Worm (Caenorhabditis elegans) whole organism, young adult: ENCODE data around the gene tbc-6.

Experiments
- B0019.2 ChIP-seq: fragments of 200-800 bp; sonication (Bioruptor generic); conservative IDR thresholded peaks from 2 replicates; pipeline ENCODE4 v1.3.6; 2022; ENCODE audit warnings: missing genetic modification reagents, missing genetic modification characterization, missing compliant biosample characterization
- F52B5.7 ChIP-seq: sonication (generic microtip); optimal IDR thresholded peaks from 2 replicates; lab custom pipeline; 2016; ENCODE audit warnings: mild to moderate bottlenecking, missing genetic modification characterization, missing compliant biosample characterization
- F57A8.1 ChIP-seq: fragments of 200-800 bp; sonication (Bioruptor generic); optimal IDR thresholded peaks from 2 replicates; lab custom pipeline; 2018; ENCODE audit warnings: mild to moderate bottlenecking, missing genetic modification characterization, moderate library complexity, missing compliant biosample characterization
- K12H6.12 ChIP-seq: fragments of 200-800 bp; sonication (Bioruptor generic); optimal IDR thresholded peaks from 2 replicates; lab custom pipeline; 2018; ENCODE audit warnings: mild to moderate bottlenecking, missing genetic modification characterization, missing compliant biosample characterization
- Y56A3A.18 ChIP-seq: fragments of 200-800 bp; sonication (Bioruptor generic); IDR thresholded peaks from 2 replicates; pipeline ENCODE4 v1.3.6; 2022; ENCODE audit warnings: missing genetic modification reagents, missing genetic modification characterization, missing compliant biosample characterization
- Y79H2A.3 ChIP-seq: fragments of 200-800 bp; sonication (Bioruptor generic); conservative IDR thresholded peaks from 2 replicates; pipeline ENCODE4 v1.3.6; 2022; ENCODE audit warnings: missing genetic modification reagents, missing genetic modification characterization, missing compliant biosample characterization
- ama-1 ChIP-seq, 3 experiments: fragments of 150-350 bp in 1 of 3; sonication (generic microtip) in 2 of 3; optimal IDR thresholded peaks; 2 replicates each; lab custom pipeline; 2014 to 2018; ENCODE audit warnings: missing biosample characterization in 2 of 3, missing genetic modification characterization in 2 of 3, missing genetic modification reagents in 2 of 3
- aptf-3 ChIP-seq: fragments of 200-800 bp; sonication (Bioruptor generic); IDR thresholded peaks from 2 replicates; pipeline ENCODE4 v1.3.6; 2022; ENCODE audit warnings: missing genetic modification characterization, missing compliant biosample characterization
- attf-5 ChIP-seq: fragments of 200-800 bp; sonication (Bioruptor generic); optimal IDR thresholded peaks from 2 replicates; lab custom pipeline; 2018; ENCODE audit warnings: mild to moderate bottlenecking, missing genetic modification characterization, missing compliant biosample characterization
- bed-1 ChIP-seq: fragments of 200-800 bp; sonication (Bioruptor generic); IDR thresholded peaks from 2 replicates; pipeline ENCODE4 v1.3.6; 2022; ENCODE audit warnings: missing genetic modification reagents, missing genetic modification characterization, missing compliant biosample characterization
- bed-2 ChIP-seq: fragments of 200-800 bp; sonication (Bioruptor generic); IDR thresholded peaks from 2 replicates; pipeline ENCODE4 v1.3.6; 2022; ENCODE audit warnings: missing genetic modification reagents, missing genetic modification characterization, missing compliant biosample characterization
- ccch-3 ChIP-seq: fragments of 200-800 bp; sonication (Bioruptor generic); optimal IDR thresholded peaks from 2 replicates; lab custom pipeline; 2018; ENCODE audit warnings: mild to moderate bottlenecking, missing genetic modification characterization, missing compliant biosample characterization
- cebp-1 ChIP-seq, 2 experiments: fragments of 200-800 bp in 1 of 2; sonication (Bioruptor generic) in 1 of 2; sonication (generic microtip) in 1 of 2; IDR thresholded peaks in 1 of 2; optimal IDR thresholded peaks in 1 of 2; 2 replicates each; pipeline versions ENCODE4 v1.3.6 to Lab custom; 2017 to 2022; ENCODE audit warnings: missing compliant biosample characterization in 2 of 2, missing genetic modification characterization in 2 of 2, mild to moderate bottlenecking in 1 of 2, missing genetic modification reagents in 1 of 2, moderate library complexity in 1 of 2
- ceh-27 ChIP-seq: fragments of 200-800 bp; sonication (Bioruptor generic); optimal IDR thresholded peaks from 2 replicates; lab custom pipeline; 2018; ENCODE audit warnings: mild to moderate bottlenecking, missing genetic modification characterization, moderate library complexity, missing compliant biosample characterization
- ceh-58 ChIP-seq: fragments of 200-800 bp; sonication (Bioruptor generic); IDR thresholded peaks from 2 replicates; pipeline ENCODE4 v1.3.6; 2022; ENCODE audit warnings: missing genetic modification characterization, missing compliant biosample characterization
- die-1 ChIP-seq: sonication (generic microtip); optimal IDR thresholded peaks from 2 replicates; lab custom pipeline; 2016; ENCODE audit warnings: missing genotype, mild to moderate bottlenecking, missing genetic modification characterization, missing compliant biosample characterization
- dox-1 ChIP-seq: fragments of 200-800 bp; sonication (Bioruptor generic); IDR thresholded peaks from 2 replicates; pipeline ENCODE4 v1.3.6; 2022; ENCODE audit warnings: missing genetic modification reagents, missing genetic modification characterization, missing compliant biosample characterization
- egrh-3 ChIP-seq: fragments of 200-800 bp; sonication (Bioruptor generic); IDR thresholded peaks from 2 replicates; pipeline ENCODE4 v1.3.6; 2022; ENCODE audit warnings: missing genetic modification reagents, missing genetic modification characterization, missing compliant biosample characterization
- hmg-1.2 ChIP-seq: fragments of 200-800 bp; sonication (Bioruptor generic); IDR thresholded peaks from 2 replicates; pipeline ENCODE4 v1.3.6; 2022; ENCODE audit warnings: missing genetic modification reagents, missing genetic modification characterization, missing compliant biosample characterization
- lin-35 ChIP-seq, 3 experiments: fragments of 150-350 bp in 2 of 3; sonication (generic microtip) in 1 of 3; optimal IDR thresholded peaks; 2 replicates each; lab custom pipeline; 2014 to 2018; ENCODE audit warnings: missing biosample characterization in 3 of 3, missing genetic modification characterization in 3 of 3, missing genetic modification reagents in 3 of 3
- lin-40 ChIP-seq: sonication (generic microtip); optimal IDR thresholded peaks from 2 replicates; lab custom pipeline; 2016; ENCODE audit warnings: missing genetic modification characterization, mild to moderate bottlenecking, missing compliant biosample characterization, missing genotype, missing genetic modification reagents
- lir-1 ChIP-seq: fragments of 200-800 bp; sonication (Bioruptor generic); conservative IDR thresholded peaks from 2 replicates; pipeline ENCODE4 v1.3.6; 2022; ENCODE audit warnings: missing genetic modification reagents, missing genetic modification characterization, missing compliant biosample characterization
- lsy-27 ChIP-seq: sonication (generic microtip); optimal IDR thresholded peaks from 2 replicates; lab custom pipeline; 2017; ENCODE audit warnings: missing genetic modification characterization, mild to moderate bottlenecking, missing compliant biosample characterization, antibody characterized with exemption, missing genotype, borderline replicate concordance; ENCODE audit not compliant: insufficient read depth
- mes-4 ChIP-seq: sonication (generic microtip); optimal IDR thresholded peaks from 2 replicates; lab custom pipeline; 2016; ENCODE audit warnings: missing genotype, missing genetic modification characterization, missing compliant biosample characterization
- nfyb-1 ChIP-seq: fragments of 200-800 bp; sonication (Bioruptor generic); IDR thresholded peaks from 2 replicates; pipeline ENCODE4 v1.3.6; 2022; ENCODE audit warnings: missing genetic modification reagents, missing genetic modification characterization, missing compliant biosample characterization
- nhr-80 ChIP-seq: sonication (generic microtip); optimal IDR thresholded peaks from 2 replicates; lab custom pipeline; 2016; ENCODE audit warnings: missing genetic modification characterization, missing compliant biosample characterization
- nhr-90 ChIP-seq: sonication (generic microtip); optimal IDR thresholded peaks from 2 replicates; lab custom pipeline; 2016; ENCODE audit warnings: missing genotype, mild to moderate bottlenecking, missing genetic modification characterization, missing compliant biosample characterization
- sdz-38 ChIP-seq: sonication (generic microtip); optimal IDR thresholded peaks from 2 replicates; lab custom pipeline; 2016; ENCODE audit warnings: missing genotype, missing genetic modification characterization, missing compliant biosample characterization
- snpc-4 ChIP-seq, 5 experiments: fragments of 150-350 bp in 1 of 5; sonication (generic microtip) in 4 of 5; optimal IDR thresholded peaks; 2 replicates each; lab custom pipeline; 2014 to 2018; ENCODE audit warnings: missing genetic modification characterization in 5 of 5, missing biosample characterization in 3 of 5, antibody characterized with exemption in 2 of 5, mild to moderate bottlenecking in 2 of 5, missing compliant biosample characterization in 2 of 5, missing genotype in 2 of 5, moderate library complexity in 2 of 5, missing genetic modification reagents in 1 of 5
- somi-1 ChIP-seq: fragments of 200-800 bp; sonication (Bioruptor generic); optimal IDR thresholded peaks from 2 replicates; lab custom pipeline; 2018; ENCODE audit warnings: mild to moderate bottlenecking, missing genetic modification characterization, missing compliant biosample characterization
- tlf-1 ChIP-seq: fragments of 200-800 bp; sonication (Bioruptor generic); optimal IDR thresholded peaks from 2 replicates; lab custom pipeline; 2018; ENCODE audit warnings: mild to moderate bottlenecking, missing genetic modification characterization, missing compliant biosample characterization
- unc-130 ChIP-seq: sonication (generic microtip); optimal IDR thresholded peaks from 2 replicates; lab custom pipeline; 2016; ENCODE audit warnings: missing genetic modification reagents, missing genetic modification characterization, missing compliant biosample characterization
- xnd-1 ChIP-seq: sonication (generic microtip); optimal IDR thresholded peaks from 2 replicates; lab custom pipeline; 2016; ENCODE audit warnings: missing genotype, missing genetic modification reagents, missing genetic modification characterization, missing compliant biosample characterization
- zfh-2 ChIP-seq: fragments of 200-800 bp; sonication (Bioruptor generic); conservative IDR thresholded peaks from 2 replicates; pipeline ENCODE4 v1.3.6; 2022; ENCODE audit warnings: missing genetic modification reagents, missing genetic modification characterization, missing compliant biosample characterization
- ztf-18 ChIP-seq: sonication (generic microtip); optimal IDR thresholded peaks from 2 replicates; lab custom pipeline; 2016; ENCODE audit warnings: missing genotype, mild to moderate bottlenecking, missing genetic modification characterization, missing compliant biosample characterization
- ztf-25 ChIP-seq: fragments of 200-800 bp; sonication (Bioruptor generic); IDR thresholded peaks from 2 replicates; pipeline ENCODE4 v1.3.6; 2022; ENCODE audit warnings: missing genetic modification reagents, missing genetic modification characterization, missing compliant biosample characterization
- ztf-26 ChIP-seq: sonication (generic microtip); optimal IDR thresholded peaks from 2 replicates; lab custom pipeline; 2017; ENCODE audit warnings: missing genetic modification characterization, missing compliant biosample characterization

The tbc-6 gene

DNA sequence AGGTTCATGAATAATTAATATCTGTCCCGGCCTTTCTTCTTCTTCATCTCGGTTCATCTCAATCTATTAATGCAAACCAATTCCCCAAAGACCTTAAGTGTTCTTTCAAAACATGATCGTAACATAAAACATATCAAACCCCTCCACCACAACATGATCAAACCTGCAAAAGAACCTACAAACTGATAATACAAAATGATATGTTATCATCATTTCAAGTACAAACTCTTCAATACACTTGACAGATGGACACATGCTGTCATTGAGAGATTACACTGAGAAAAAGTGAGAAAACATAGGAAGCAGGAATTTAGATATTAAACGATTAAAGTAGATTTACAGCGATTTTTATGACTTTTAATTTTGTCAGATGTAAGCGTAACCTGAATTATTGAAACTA is 23.4 kb upstream of the tbc-6 start:
- TF ChIP-seq lir-1 (no peak), B0019.2 (GFP tag; lab: Robert Waterston, UW) (no peak), ztf-26 (tag; lab: Kevin White, UChicago) (no peak), nhr-80 (tag; lab: Kevin White, UChicago) (peak; percentile 74)
- TF ChIP-seq, all 124 proteins: peak for 1

DNA sequence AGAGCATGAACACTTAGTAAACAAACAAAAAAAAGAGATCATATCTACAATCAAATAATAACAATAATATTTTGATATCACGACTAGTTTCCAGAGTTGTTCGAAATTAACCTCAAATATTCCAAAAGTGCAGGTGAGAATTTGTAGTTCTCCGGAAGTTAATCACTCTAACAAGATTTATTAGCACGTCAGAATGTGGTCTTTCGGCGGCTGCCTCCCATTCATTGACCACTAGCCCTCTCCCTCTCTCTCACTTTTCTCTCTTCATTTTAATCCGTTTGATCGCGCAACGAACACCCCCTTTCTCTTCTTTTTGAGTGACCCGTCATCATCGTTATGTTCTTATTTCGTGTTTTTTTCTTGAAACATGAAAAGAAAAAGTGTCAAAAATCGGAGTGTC is 22.2 kb upstream of the tbc-6 start:
- TF ChIP-seq ccch-3 (GFP tag; lab: Kevin White, UChicago) (no peak), die-1 (tag; lab: Kevin White, UChicago) (peak; percentile 9), nhr-80 (tag; lab: Kevin White, UChicago) (peak; percentile 52), Y79H2A.3 (GFP tag; lab: Robert Waterston, UW) (no peak)

DNA sequence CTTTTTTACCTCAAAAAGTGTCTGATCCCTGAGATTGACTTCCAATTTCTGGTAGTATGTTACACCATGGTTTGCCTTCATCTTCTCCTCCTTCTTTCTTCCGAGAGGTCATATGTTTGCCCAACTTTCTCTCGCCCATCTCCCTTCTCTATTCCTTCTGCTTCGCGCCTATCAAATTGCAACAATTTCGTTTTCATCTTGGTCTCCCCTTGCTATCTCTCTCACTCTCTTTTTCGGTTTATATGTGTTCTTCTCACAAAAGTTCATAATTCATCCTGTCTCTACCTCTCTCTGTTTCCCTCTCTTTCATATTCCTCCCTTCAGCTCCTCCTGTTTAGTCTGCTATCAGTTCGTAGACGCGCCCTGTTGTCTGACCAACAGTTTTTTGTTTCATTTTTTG is 21.2 kb upstream of the tbc-6 start:
- TF ChIP-seq cebp-1 (GFP tag; IDR thresholded peaks at IDR 0.05; lab: Robert Waterston, UW) (no peak), cebp-1 (tag; optimal IDR thresholded peaks at IDR 0.05; lab: Kevin White, UChicago) (peak; percentile 46), zfh-2 (GFP tag; lab: Robert Waterston, UW) (peak; percentile 31; the same call in 1 of the 2 replicates), ceh-27 (no peak), nhr-80 (tag; lab: Kevin White, UChicago) (peak; percentile 76), ztf-18 (tag; lab: Kevin White, UChicago) (no peak), nfyb-1 (GFP tag; lab: Robert Waterston, UW) (0 out of 2 replicates have a peak, but pooled peaks have one; percentile 48), F57A8.1 (GFP tag; lab: Kevin White, UChicago) (no peak), dox-1 (peak; percentile 59)

DNA sequence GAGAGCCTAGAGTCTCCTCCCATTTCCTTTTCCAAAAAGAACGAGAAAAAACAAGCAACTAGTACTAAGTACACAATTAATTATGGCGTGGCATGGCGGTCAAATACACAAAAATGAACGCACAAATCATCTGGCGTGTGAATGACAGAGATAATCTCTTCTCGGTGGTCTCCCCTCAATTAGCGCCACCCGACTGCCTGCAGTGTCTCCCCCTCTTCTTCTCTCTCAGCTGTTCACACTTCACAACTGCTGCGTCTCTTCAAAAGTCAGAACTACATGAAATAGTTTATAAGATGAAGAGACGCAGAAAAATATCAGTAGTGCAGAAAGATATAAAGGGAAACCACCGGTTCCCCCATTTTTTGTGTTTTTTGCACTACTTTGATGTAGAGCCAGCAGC is 20.5 kb upstream of the tbc-6 start:
- no peak for TF ChIP-seq ztf-25 (GFP tag; lab: Robert Waterston, UW)
- TF ChIP-seq K12H6.12, result peak; percentile 21
- TF ChIP-seq unc-130 (GFP tag; lab: Kevin White, UChicago), result no peak
- no peak for TF ChIP-seq xnd-1 (tag; lab: Kevin White, UChicago)
- peak; percentile 61 for TF ChIP-seq zfh-2 (GFP tag; lab: Robert Waterston, UW)
- TF ChIP-seq somi-1 (GFP tag; lab: Kevin White, UChicago), result peak; percentile 75
- peak; percentile 37; the same call in 1 of the 2 replicates for TF ChIP-seq dox-1
- peak; percentile 74 for TF ChIP-seq hmg-1.2 (GFP tag; lab: Robert Waterston, UW)
- no peak for TF ChIP-seq cebp-1 (GFP tag; IDR thresholded peaks at IDR 0.05; lab: Robert Waterston, UW)
- TF ChIP-seq cebp-1 (tag; optimal IDR thresholded peaks at IDR 0.05; lab: Kevin White, UChicago), result peak; percentile 27
- TF ChIP-seq snpc-4 (GFP tag; optimal IDR thresholded peaks at IDR 0.05; lab: Kevin White, UChicago), result no peak
- peak in 1 of 4 experiments; percentile 41 for TF ChIP-seq snpc-4 (tag; optimal IDR thresholded peaks at IDR 0.05; lab: Kevin White, UChicago)
- TF ChIP-seq egrh-3 (GFP tag; lab: Robert Waterston, UW), result peak; percentile 32; the same call in 1 of the 2 replicates

DNA sequence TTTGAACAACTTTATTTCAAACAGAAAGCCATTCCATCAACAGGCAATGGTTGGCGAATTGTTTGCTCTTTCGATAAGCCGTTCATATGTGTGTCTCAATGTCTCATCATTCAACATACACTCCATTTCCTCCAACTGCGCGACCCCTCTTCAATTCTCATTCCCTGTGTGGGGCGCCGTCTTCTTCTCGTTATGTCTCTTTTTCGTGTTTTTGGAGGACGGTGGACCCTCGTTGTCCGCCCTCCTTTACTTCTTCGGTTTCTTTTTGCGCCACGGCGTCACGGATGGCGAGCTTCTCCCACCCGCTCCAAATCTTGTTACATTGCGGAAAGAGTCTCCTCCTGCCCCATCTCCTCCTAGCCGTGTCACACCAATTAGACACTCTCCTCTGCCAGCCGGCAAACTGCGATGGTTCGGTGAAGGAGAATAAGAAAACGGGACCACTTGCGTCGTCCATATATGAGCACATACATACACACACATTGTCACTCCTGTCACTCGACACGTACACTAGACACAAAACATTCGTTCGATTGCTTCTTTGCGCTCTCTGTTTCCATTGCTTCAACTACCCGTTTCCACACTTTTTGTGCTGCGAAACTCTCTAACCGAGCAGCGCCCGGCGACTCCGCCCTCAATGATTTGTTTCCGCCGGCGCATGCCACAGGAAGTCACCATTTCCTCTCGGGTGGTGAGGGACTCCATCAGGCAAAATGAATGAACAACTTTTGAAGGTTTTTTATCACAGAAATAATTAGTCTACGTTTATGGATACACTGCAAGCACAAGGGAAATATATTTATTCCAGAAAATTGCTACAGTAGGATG is 19.6 kb upstream of the tbc-6 start:
- TF ChIP-seq F52B5.7 (tag; lab: Kevin White, UChicago) (no peak), ceh-58 (GFP tag; lab: Robert Waterston, UW) (no peak), Y56A3A.18 (GFP tag; lab: Robert Waterston, UW) (no peak), tlf-1 (GFP tag; lab: Kevin White, UChicago) (no peak), lsy-27 (tag; lab: Kevin White, UChicago) (no peak), die-1 (tag; lab: Kevin White, UChicago) (no peak), mes-4 (tag; lab: Kevin White, UChicago) (no peak), lin-35 (GFP tag; optimal IDR thresholded peaks at IDR 0.05; lab: Kevin White, UChicago) (no peak), bed-1 (no peak), ceh-27 (peak; percentile 40), nhr-90 (tag; lab: Kevin White, UChicago) (no peak), ama-1 (optimal IDR thresholded peaks at IDR 0.05; lab: Kevin White, UChicago) (no peak), ama-1 (GFP tag; optimal IDR thresholded peaks at IDR 0.05; lab: Kevin White, UChicago) (no peak), sdz-38 (tag; lab: Kevin White, UChicago) (no peak), bed-2 (GFP tag; lab: Robert Waterston, UW) (no peak), lin-40 (tag; lab: Kevin White, UChicago) (no peak), attf-5 (GFP tag; lab: Kevin White, UChicago) (no peak), aptf-3 (GFP tag; lab: Robert Waterston, UW) (no peak), cebp-1 (GFP tag; IDR thresholded peaks at IDR 0.05; lab: Robert Waterston, UW) (no peak), cebp-1 (tag; optimal IDR thresholded peaks at IDR 0.05; lab: Kevin White, UChicago) (no peak)
